Fruit fly (Drosophila melanogaster): Measurements from ENCODE around the gene CG32263.

Gene CG32263

DNA sequence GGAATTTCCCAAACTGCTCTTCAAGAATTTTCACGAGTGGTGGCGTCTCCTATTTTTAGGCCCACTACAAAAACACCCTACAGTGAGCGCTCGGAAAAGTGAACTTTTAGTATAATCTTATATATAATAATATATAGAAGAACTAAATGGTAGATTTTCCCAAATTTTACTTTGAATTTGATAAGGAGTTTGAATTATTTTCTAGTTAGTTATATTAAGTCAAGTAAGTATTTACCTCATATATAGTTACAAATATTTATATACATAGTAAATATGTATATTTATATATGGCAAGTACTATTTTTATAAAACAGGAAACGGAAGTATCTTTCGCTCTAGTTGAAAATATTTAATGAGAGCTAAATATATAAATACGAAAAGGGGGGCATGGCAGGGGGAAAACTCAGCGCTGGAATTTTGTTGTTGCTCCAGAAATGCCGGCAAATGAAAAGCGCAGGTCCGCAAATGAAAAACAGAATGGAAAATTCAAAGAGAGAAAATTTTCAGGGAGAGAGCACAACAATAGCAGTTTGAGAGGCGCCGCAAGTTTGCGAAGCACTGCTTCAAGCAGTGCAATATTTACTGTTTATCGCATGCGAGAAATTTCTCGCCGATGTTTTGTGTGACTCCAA is 22.0 kb downstream of the CG32263 start (continued):
- no peak for TF ChIP-seq CG14014 (GFP tag; IDR thresholded peaks at IDR 0.05)
- TF ChIP-seq insv (GFP tag; optimal IDR thresholded peaks at IDR 0.05) = no peak
- TF ChIP-seq vnd (GFP tag; IDR thresholded peaks at IDR 0.05; ENCODE audit: partially characterized antibody) = peak; percentile 36; the same call in 1 of the 3 replicates
- no peak for TF ChIP-seq wor (GFP tag; IDR thresholded peaks at IDR 0.05)
- TF ChIP-seq Usf (GFP tag; optimal IDR thresholded peaks at IDR 0.05) = no peak
- TF ChIP-seq Side (GFP tag; optimal IDR thresholded peaks at IDR 0.05) = peak; percentile 26
- TF ChIP-seq CG13624 (GFP tag; optimal IDR thresholded peaks at IDR 0.05) = no peak
- no peak for TF ChIP-seq cg (GFP tag; optimal IDR thresholded peaks at IDR 0.05)
- no peak for TF ChIP-seq en (GFP tag; optimal IDR thresholded peaks at IDR 0.05)
- peak; percentile 52 for TF ChIP-seq CG10267 (tag; optimal IDR thresholded peaks at IDR 0.05)
- peak; percentile 12 for TF ChIP-seq CG4707 (GFP tag; optimal IDR thresholded peaks at IDR 0.05)
- no peak for TF ChIP-seq HLH3B (GFP tag; IDR thresholded peaks at IDR 0.05)
- peak; percentile 31 for TF ChIP-seq scrt (GFP tag; optimal IDR thresholded peaks at IDR 0.05)
- no peak for TF ChIP-seq CG32772 (GFP tag; IDR thresholded peaks at IDR 0.05)
- peak; percentile 26; the same call in 1 of the 3 replicates for TF ChIP-seq CG7963 (GFP tag; IDR thresholded peaks at IDR 0.05; ENCODE audit: partially characterized antibody)
- TF ChIP-seq Camta (GFP tag; optimal IDR thresholded peaks at IDR 0.05) = no peak
- no peak for TF ChIP-seq CG16779 (GFP tag; IDR thresholded peaks at IDR 0.05)
- TF ChIP-seq BtbVII (GFP tag; optimal IDR thresholded peaks at IDR 0.05) = peak; percentile 36
- TF ChIP-seq B-H1 (GFP tag; IDR thresholded peaks at IDR 0.05) = no peak; the same call in 2 of the 3 replicates
- TF ChIP-seq hb (GFP tag; IDR thresholded peaks at IDR 0.05; ENCODE audit: partially characterized antibody) = no peak
- no peak for TF ChIP-seq hkb (optimal IDR thresholded peaks at IDR 0.05)
- 0 out of 2 replicates have a peak, but pooled peaks have one; percentile 14 for TF ChIP-seq hkb (GFP tag; IDR thresholded peaks at IDR 0.05)
- no peak for TF ChIP-seq CG16815 (GFP tag; optimal IDR thresholded peaks at IDR 0.05)
- no peak for TF ChIP-seq CG8478 (optimal IDR thresholded peaks at IDR 0.05)
- no peak for TF ChIP-seq org-1 (GFP tag; optimal IDR thresholded peaks at IDR 0.05)
- TF ChIP-seq CG30403 (GFP tag; optimal IDR thresholded peaks at IDR 0.05) = no peak
- no peak for TF ChIP-seq NK7.1 (GFP tag; optimal IDR thresholded peaks at IDR 0.05)
- 0 out of 2 replicates have a peak, but pooled peaks have one; percentile 14 for TF ChIP-seq CG6272 (GFP tag; IDR thresholded peaks at IDR 0.05)
- TF ChIP-seq TFAM (GFP tag; optimal IDR thresholded peaks at IDR 0.05) = no peak
- TF ChIP-seq Hr39 (optimal IDR thresholded peaks at IDR 0.05) = no peak
- TF ChIP-seq Sry-δ (GFP tag; optimal IDR thresholded peaks at IDR 0.05) = no peak
- peak; percentile 17 for TF ChIP-seq Dp (GFP tag; optimal IDR thresholded peaks at IDR 0.05)
- TF ChIP-seq NC2β (GFP tag; optimal IDR thresholded peaks at IDR 0.05) = no peak
- TF ChIP-seq CG2678 (tag; optimal IDR thresholded peaks at IDR 0.05) = peak; percentile 70
- TF ChIP-seq ro (GFP tag; IDR thresholded peaks at IDR 0.05) = no peak
- 0 out of 2 replicates have a peak, but pooled peaks have one; percentile 6 for TF ChIP-seq Ptx1 (GFP tag; IDR thresholded peaks at IDR 0.05)
- no peak for TF ChIP-seq CG9609 (GFP tag; optimal IDR thresholded peaks at IDR 0.05)
- no peak for TF ChIP-seq ken (GFP tag; IDR thresholded peaks at IDR 0.05)
- no peak for TF ChIP-seq CG15696 (tag; optimal IDR thresholded peaks at IDR 0.05)
- TF ChIP-seq CG12104 (GFP tag; optimal IDR thresholded peaks at IDR 0.05) = no peak
- no peak for TF ChIP-seq sisA (GFP tag; IDR thresholded peaks at IDR 0.05)
- no peak for TF ChIP-seq bigmax (GFP tag; optimal IDR thresholded peaks at IDR 0.05)
- no peak for TF ChIP-seq vfl (GFP tag; optimal IDR thresholded peaks at IDR 0.05)
- TF ChIP-seq ase (GFP tag; IDR thresholded peaks at IDR 0.05) = no peak
- TF ChIP-seq CG4820 (GFP tag; optimal IDR thresholded peaks at IDR 0.05) = no peak
- TF ChIP-seq CG17802 (tag; optimal IDR thresholded peaks at IDR 0.05) = no peak
- TF ChIP-seq Nf-YB (GFP tag; optimal IDR thresholded peaks at IDR 0.05) = peak; percentile 32
- no peak for TF ChIP-seq Spps (tag; optimal IDR thresholded peaks at IDR 0.05)
- peak; percentile 62 for TF ChIP-seq zfh1 (GFP tag; IDR thresholded peaks at IDR 0.05)
- peak; percentile 19; the same call in 1 of the 2 replicates for TF ChIP-seq al (GFP tag; IDR thresholded peaks at IDR 0.05)
- TF ChIP-seq HLH4C (GFP tag; IDR thresholded peaks at IDR 0.05; ENCODE audit: partially characterized antibody) = peak; percentile 40; the same call in 1 of the 3 replicates
- no peak for TF ChIP-seq CG4730 (GFP tag; IDR thresholded peaks at IDR 0.05)

Data from whole organism, embryonic.